Worm (Caenorhabditis elegans) whole organism, young adult: ENCODE measurements around the gene pfkb-1.2.
A peak's percentile ranks its signal among the peaks of the same experiment; 100 is the strongest.

Source experiments
- C17E4.6 ChIP-seq: fragments of 200-800 bp; sonication (Bioruptor generic); IDR thresholded peaks from 2 replicates; pipeline ENCODE4 v1.3.6; 2022; ENCODE audit warnings: missing genetic modification reagents, missing genetic modification characterization, missing compliant biosample characterization
- F22D6.2 ChIP-seq: sonication (generic microtip); optimal IDR thresholded peaks from 2 replicates; lab custom pipeline; 2016; ENCODE audit warnings: mild to moderate bottlenecking, missing genetic modification characterization, missing compliant biosample characterization
- F37B4.10 ChIP-seq: fragments of 200-800 bp; sonication (Bioruptor generic); IDR thresholded peaks from 2 replicates; pipeline ENCODE4 v1.3.6; 2022; ENCODE audit warnings: missing genetic modification characterization, missing compliant biosample characterization
- F39B2.1 ChIP-seq: fragments of 200-800 bp; sonication (Bioruptor generic); IDR thresholded peaks from 2 replicates; pipeline ENCODE4 v1.3.6; 2022; ENCODE audit warnings: missing genetic modification reagents, missing genetic modification characterization, missing compliant biosample characterization
- F55B11.4 ChIP-seq: sonication (generic microtip); optimal IDR thresholded peaks from 2 replicates; lab custom pipeline; 2016; ENCODE audit warnings: missing compliant biosample characterization, missing genetic modification characterization, borderline replicate concordance; ENCODE audit not compliant: insufficient read depth
- K11D2.4 ChIP-seq: fragments of 200-800 bp; sonication (Bioruptor generic); IDR thresholded peaks from 2 replicates; pipeline ENCODE4 v1.3.6; 2022; ENCODE audit warnings: missing genetic modification reagents, missing genetic modification characterization, missing compliant biosample characterization
- K12H6.12 ChIP-seq: fragments of 200-800 bp; sonication (Bioruptor generic); optimal IDR thresholded peaks from 2 replicates; lab custom pipeline; 2018; ENCODE audit warnings: mild to moderate bottlenecking, missing genetic modification characterization, missing compliant biosample characterization
- Y56A3A.18 ChIP-seq: fragments of 200-800 bp; sonication (Bioruptor generic); IDR thresholded peaks from 2 replicates; pipeline ENCODE4 v1.3.6; 2022; ENCODE audit warnings: missing genetic modification reagents, missing genetic modification characterization, missing compliant biosample characterization
- Y79H2A.3 ChIP-seq: fragments of 200-800 bp; sonication (Bioruptor generic); conservative IDR thresholded peaks from 2 replicates; pipeline ENCODE4 v1.3.6; 2022; ENCODE audit warnings: missing genetic modification reagents, missing genetic modification characterization, missing compliant biosample characterization
- aptf-2 ChIP-seq: fragments of 200-800 bp; sonication (Bioruptor generic); conservative IDR thresholded peaks from 2 replicates; pipeline ENCODE4 v1.3.6; 2022; ENCODE audit warnings: missing genetic modification reagents, missing genetic modification characterization, missing compliant biosample characterization
- aptf-3 ChIP-seq: fragments of 200-800 bp; sonication (Bioruptor generic); IDR thresholded peaks from 2 replicates; pipeline ENCODE4 v1.3.6; 2022; ENCODE audit warnings: missing genetic modification characterization, missing compliant biosample characterization
- atf-7 ChIP-seq: sonication (generic microtip); optimal IDR thresholded peaks from 2 replicates; lab custom pipeline; 2017; ENCODE audit warnings: mild to moderate bottlenecking, missing genetic modification characterization, missing compliant biosample characterization
- athp-1 ChIP-seq: sonication (generic microtip); optimal IDR thresholded peaks from 2 replicates; lab custom pipeline; 2017; ENCODE audit warnings: mild to moderate bottlenecking, missing genetic modification characterization, missing compliant biosample characterization
- attf-3 ChIP-seq: fragments of 200-800 bp; sonication (Bioruptor generic); conservative IDR thresholded peaks from 2 replicates; pipeline ENCODE4 v1.3.6; 2022; ENCODE audit warnings: missing genetic modification reagents, missing genetic modification characterization, missing compliant biosample characterization
- cebp-1 ChIP-seq, 2 experiments: fragments of 200-800 bp in 1 of 2; sonication (Bioruptor generic) in 1 of 2; sonication (generic microtip) in 1 of 2; IDR thresholded peaks in 1 of 2; optimal IDR thresholded peaks in 1 of 2; 2 replicates each; pipeline versions ENCODE4 v1.3.6 to Lab custom; 2017 to 2022; ENCODE audit warnings: missing compliant biosample characterization in 2 of 2, missing genetic modification characterization in 2 of 2, mild to moderate bottlenecking in 1 of 2, missing genetic modification reagents in 1 of 2, moderate library complexity in 1 of 2
- dox-1 ChIP-seq: fragments of 200-800 bp; sonication (Bioruptor generic); IDR thresholded peaks from 2 replicates; pipeline ENCODE4 v1.3.6; 2022; ENCODE audit warnings: missing genetic modification reagents, missing genetic modification characterization, missing compliant biosample characterization
- dpl-1 ChIP-seq: fragments of 150-350 bp; optimal IDR thresholded peaks from 2 replicates; lab custom pipeline; 2014; ENCODE audit warnings: missing biosample characterization, missing genetic modification reagents, missing genetic modification characterization
- egl-44 ChIP-seq: fragments of 200-800 bp; sonication (Bioruptor generic); IDR thresholded peaks from 2 replicates; pipeline ENCODE4 v1.3.6; 2022; ENCODE audit warnings: missing genetic modification reagents, missing genetic modification characterization, missing compliant biosample characterization
- fkh-3 ChIP-seq: sonication (generic microtip); optimal IDR thresholded peaks from 2 replicates; lab custom pipeline; 2016; ENCODE audit warnings: mild to moderate bottlenecking, missing genetic modification characterization, missing compliant biosample characterization
- hmg-1.2 ChIP-seq: fragments of 200-800 bp; sonication (Bioruptor generic); IDR thresholded peaks from 2 replicates; pipeline ENCODE4 v1.3.6; 2022; ENCODE audit warnings: missing genetic modification reagents, missing genetic modification characterization, missing compliant biosample characterization
- hsf-1 ChIP-seq: fragments of 200-800 bp; sonication (Bioruptor generic); IDR thresholded peaks from 2 replicates; pipeline ENCODE4 v1.3.6; 2022; ENCODE audit warnings: missing genetic modification reagents, missing genetic modification characterization, missing compliant biosample characterization
- lag-1 ChIP-seq: fragments of 200-800 bp; sonication (Bioruptor generic); IDR thresholded peaks from 2 replicates; pipeline ENCODE4 v1.3.6; 2022; ENCODE audit warnings: missing genetic modification reagents, missing genetic modification characterization, missing compliant biosample characterization
- lir-1 ChIP-seq: fragments of 200-800 bp; sonication (Bioruptor generic); conservative IDR thresholded peaks from 2 replicates; pipeline ENCODE4 v1.3.6; 2022; ENCODE audit warnings: missing genetic modification reagents, missing genetic modification characterization, missing compliant biosample characterization
- lsy-27 ChIP-seq: sonication (generic microtip); optimal IDR thresholded peaks from 2 replicates; lab custom pipeline; 2017; ENCODE audit warnings: missing genetic modification characterization, mild to moderate bottlenecking, missing compliant biosample characterization, antibody characterized with exemption, missing genotype, borderline replicate concordance; ENCODE audit not compliant: insufficient read depth
- madf-3 ChIP-seq: fragments of 200-800 bp; sonication (Bioruptor generic); IDR thresholded peaks from 2 replicates; pipeline ENCODE4 v1.3.6; 2022; ENCODE audit warnings: missing genetic modification reagents, missing genetic modification characterization, missing compliant biosample characterization
- madf-8 ChIP-seq: fragments of 200-800 bp; sonication (Bioruptor generic); conservative IDR thresholded peaks from 2 replicates; pipeline ENCODE4 v1.3.6; 2022; ENCODE audit warnings: missing genetic modification reagents, missing genetic modification characterization, missing compliant biosample characterization
- nfya-2 ChIP-seq: fragments of 200-800 bp; sonication (Bioruptor generic); IDR thresholded peaks from 2 replicates; pipeline ENCODE4 v1.3.6; 2022; ENCODE audit warnings: missing genetic modification reagents, missing genetic modification characterization, missing compliant biosample characterization
- nfyb-1 ChIP-seq: fragments of 200-800 bp; sonication (Bioruptor generic); IDR thresholded peaks from 2 replicates; pipeline ENCODE4 v1.3.6; 2022; ENCODE audit warnings: missing genetic modification reagents, missing genetic modification characterization, missing compliant biosample characterization
- snpc-3.4 ChIP-seq: sonication (generic microtip); optimal IDR thresholded peaks from 2 replicates; lab custom pipeline; 2017; ENCODE audit warnings: missing genetic modification characterization, mild to moderate bottlenecking, missing compliant biosample characterization, antibody characterized with exemption, moderate library complexity, missing genotype, missing genetic modification reagents
- snpc-4 ChIP-seq, 5 experiments: fragments of 150-350 bp in 1 of 5; sonication (generic microtip) in 4 of 5; optimal IDR thresholded peaks; 2 replicates each; lab custom pipeline; 2014 to 2018; ENCODE audit warnings: missing genetic modification characterization in 5 of 5, missing biosample characterization in 3 of 5, antibody characterized with exemption in 2 of 5, mild to moderate bottlenecking in 2 of 5, missing compliant biosample characterization in 2 of 5, missing genotype in 2 of 5, moderate library complexity in 2 of 5, missing genetic modification reagents in 1 of 5
- somi-1 ChIP-seq: fragments of 200-800 bp; sonication (Bioruptor generic); optimal IDR thresholded peaks from 2 replicates; lab custom pipeline; 2018; ENCODE audit warnings: mild to moderate bottlenecking, missing genetic modification characterization, missing compliant biosample characterization
- unc-130 ChIP-seq: sonication (generic microtip); optimal IDR thresholded peaks from 2 replicates; lab custom pipeline; 2016; ENCODE audit warnings: missing genetic modification reagents, missing genetic modification characterization, missing compliant biosample characterization
- zim-3 ChIP-seq: sonication (generic microtip); optimal IDR thresholded peaks from 2 replicates; lab custom pipeline; 2017; ENCODE audit warnings: mild to moderate bottlenecking, missing genetic modification characterization, moderate library complexity, missing compliant biosample characterization
- ztf-18 ChIP-seq: sonication (generic microtip); optimal IDR thresholded peaks from 2 replicates; lab custom pipeline; 2016; ENCODE audit warnings: missing genotype, mild to moderate bottlenecking, missing genetic modification characterization, missing compliant biosample characterization
- ztf-6 ChIP-seq: fragments of 200-800 bp; sonication (Bioruptor generic); IDR thresholded peaks from 2 replicates; pipeline ENCODE4 v1.3.6; 2022; ENCODE audit warnings: missing genetic modification reagents, missing genetic modification characterization, missing compliant biosample characterization

pfkb-1.2 gene

ce11 chrIV:5941236-5941976, at the start of gene pfkb-1.2:
Gene pfkb-1.2, plus strand, starts transcription at chrIV:5941926.
- TF ChIP-seq hmg-1.2 (GFP tag; lab: Robert Waterston, UW) (peak; percentile 76; the same call in 1 of the 2 replicates), F39B2.1 (no peak), snpc-4 (GFP tag; optimal IDR thresholded peaks at IDR 0.05; lab: Kevin White, UChicago) (no peak), snpc-4 (tag; optimal IDR thresholded peaks at IDR 0.05; lab: Kevin White, UChicago) (peak in 1 of 4 experiments; percentile 18)

ce11 chrIV:5895190-5895589, 46.5 kb upstream of the pfkb-1.2 start, which contains the start of gene nspb-6:
Gene nspb-6, plus strand, starts transcription at chrIV:5895490.
- TF ChIP-seq lsy-27 (tag; lab: Kevin White, UChicago) (no peak), ztf-6 (no peak), hsf-1 (GFP tag; lab: Robert Waterston, UW) (no peak), somi-1 (GFP tag; lab: Kevin White, UChicago) (no peak), K11D2.4 (GFP tag; lab: Robert Waterston, UW) (no peak), madf-8 (GFP tag; lab: Robert Waterston, UW) (no peak), lir-1 (GFP tag; lab: Robert Waterston, UW) (no peak), egl-44 (GFP tag; lab: Robert Waterston, UW) (no peak), K12H6.12 (tag; lab: Kevin White, UChicago) (no peak), attf-3 (GFP tag; lab: Robert Waterston, UW) (no peak), F37B4.10 (GFP tag; lab: Robert Waterston, UW) (no peak), atf-7 (tag; lab: Kevin White, UChicago) (no peak), nfya-2 (GFP tag; lab: Robert Waterston, UW) (no peak), ztf-18 (tag; lab: Kevin White, UChicago) (no peak), nfyb-1 (GFP tag; lab: Robert Waterston, UW) (no peak), unc-130 (no peak), F55B11.4 (tag; lab: Kevin White, UChicago) (no peak)

- TF ChIP-seq madf-3: no peak
Observed at ce11 chrIV:5896341-5896740, 45.4 kb upstream of the pfkb-1.2 start, which contains the start of gene pck-3. Gene pck-3, plus strand, starts transcription at chrIV:5896641.

ce11 chrIV:5902730-5903129, 39.0 kb upstream of the pfkb-1.2 start:
- TF ChIP-seq snpc-3.4 (tag; lab: Kevin White, UChicago) (no peak), C17E4.6 (GFP tag; lab: Robert Waterston, UW) (no peak), athp-1 (tag; lab: Kevin White, UChicago) (no peak), ztf-18 (tag; lab: Kevin White, UChicago) (no peak), dox-1 (GFP tag; lab: Robert Waterston, UW) (no peak), fkh-3 (no peak), lag-1 (no peak), F37B4.10 (GFP tag; lab: Robert Waterston, UW) (no peak), aptf-2 (GFP tag; lab: Robert Waterston, UW) (no peak), Y79H2A.3 (no peak), cebp-1 (GFP tag; IDR thresholded peaks at IDR 0.05; lab: Robert Waterston, UW) (no peak), cebp-1 (tag; optimal IDR thresholded peaks at IDR 0.05; lab: Kevin White, UChicago) (no peak), dpl-1 (GFP tag; lab: Kevin White, UChicago) (no peak), zim-3 (no peak), aptf-3 (GFP tag; lab: Robert Waterston, UW) (no peak), F22D6.2 (tag; lab: Kevin White, UChicago) (no peak), Y56A3A.18 (no peak)
